Fruit fly (Drosophila melanogaster): ENCODE measurements around the gene CG13887.

CG13887 gene

DNA sequence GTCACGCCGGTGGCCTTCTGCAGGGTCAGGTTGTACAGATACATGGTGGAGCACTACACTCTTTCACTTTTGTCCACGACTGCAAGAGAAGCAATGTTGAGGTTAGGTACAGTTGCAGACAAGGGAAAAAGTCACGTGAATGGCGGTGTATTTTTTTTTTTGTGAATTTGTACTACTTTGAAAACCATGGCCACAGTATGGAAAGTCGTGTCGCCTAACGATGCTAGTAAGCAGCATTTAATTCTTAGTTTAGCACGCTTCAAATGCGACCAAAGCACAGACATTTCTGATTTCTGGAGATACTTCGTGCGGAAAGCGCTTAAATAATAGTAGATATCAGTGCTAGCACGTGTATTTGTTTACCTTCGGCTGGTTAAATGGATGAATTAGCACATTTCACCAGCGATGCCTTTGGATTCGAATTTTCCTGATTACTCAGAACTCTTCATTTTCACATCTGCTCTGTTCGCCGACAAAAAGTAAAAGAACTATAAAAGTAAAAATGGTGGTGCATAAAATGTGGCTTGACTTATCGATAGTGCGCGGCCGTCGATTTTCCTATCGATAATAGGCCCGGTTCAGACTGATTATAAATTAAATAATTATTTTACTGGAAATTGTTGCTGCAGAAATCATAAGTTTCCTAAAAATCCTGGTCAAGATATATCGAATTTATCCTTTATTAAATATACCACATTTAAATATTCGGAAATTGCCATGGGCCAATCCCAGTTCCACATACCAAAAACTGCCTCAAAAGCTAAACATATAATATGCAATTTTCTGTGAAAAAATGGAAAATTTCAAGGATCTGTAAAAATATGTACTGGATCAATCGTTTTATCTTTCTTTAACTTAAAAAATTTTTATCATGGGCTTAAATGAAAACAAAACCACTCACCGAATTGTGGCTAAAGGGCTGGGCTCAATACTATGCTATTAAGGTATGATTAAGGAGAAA lies 4.5 kb upstream of the CG13887 start, which contains the start of gene Sf3b3 (continued):
- TF ChIP-seq CG11456 (GFP tag; IDR thresholded peaks at IDR 0.05) (0 out of 3 replicates have a peak, but pooled peaks have one; percentile 3), Ptx1 (GFP tag; IDR thresholded peaks at IDR 0.05) (no peak), kni (GFP tag; optimal IDR thresholded peaks at IDR 0.05) (no peak), CG11695 (GFP tag; IDR thresholded peaks at IDR 0.05) (0 out of 3 replicates have a peak, but pooled peaks have one; percentile 5), cato (GFP tag; optimal IDR thresholded peaks at IDR 0.05; ENCODE audit: borderline replicate concordance) (no peak), dimm (GFP tag; IDR thresholded peaks at IDR 0.05) (no peak), run (tag; optimal IDR thresholded peaks at IDR 0.05) (no peak), CG9817 (tag; optimal IDR thresholded peaks at IDR 0.05) (no peak), Drgx (GFP tag; IDR thresholded peaks at IDR 0.05) (peak; percentile 12; the same call in 1 of the 2 replicates), mam (GFP tag; optimal IDR thresholded peaks at IDR 0.05) (peak; percentile 33), gcm (GFP tag; optimal IDR thresholded peaks at IDR 0.05) (no peak), CG4328 (GFP tag; optimal IDR thresholded peaks at IDR 0.05) (no peak), CG9876 (GFP tag; optimal IDR thresholded peaks at IDR 0.05) (no peak), CG1603 (tag; optimal IDR thresholded peaks at IDR 0.05) (peak; percentile 10), CG15073 (GFP tag; optimal IDR thresholded peaks at IDR 0.05) (no peak), ara (GFP tag; IDR thresholded peaks at IDR 0.05) (no peak), CG7745 (tag; optimal IDR thresholded peaks at IDR 0.05) (no peak), nerfin-2 (GFP tag; IDR thresholded peaks at IDR 0.05; ENCODE audit: partially characterized antibody) (no peak), CG10321 (GFP tag; IDR thresholded peaks at IDR 0.05) (no peak), CG3847 (GFP tag; IDR thresholded peaks at IDR 0.05) (no peak), dysf (GFP tag; IDR thresholded peaks at IDR 0.05) (0 out of 3 replicates have a peak, but pooled peaks have one; percentile 33), CG3726 (GFP tag; IDR thresholded peaks at IDR 0.05) (no peak), CG11093 (GFP tag; IDR thresholded peaks at IDR 0.05) (no peak), amos (GFP tag; IDR thresholded peaks at IDR 0.05; ENCODE audit: partially characterized antibody) (peak; percentile 76), Lhr (GFP tag; optimal IDR thresholded peaks at IDR 0.05) (no peak), ro (GFP tag; IDR thresholded peaks at IDR 0.05) (no peak), CG18262 (tag; optimal IDR thresholded peaks at IDR 0.05) (peak; percentile 12), CG6791 (GFP tag; IDR thresholded peaks at IDR 0.05; ENCODE audit: partially characterized antibody) (peak; percentile 80), Dp (GFP tag; optimal IDR thresholded peaks at IDR 0.05) (peak; percentile 12), CG33213 (GFP tag; optimal IDR thresholded peaks at IDR 0.05) (no peak), CG11398 (GFP tag; optimal IDR thresholded peaks at IDR 0.05) (no peak), CG3838 (GFP tag; optimal IDR thresholded peaks at IDR 0.05) (no peak), HmgD (GFP tag; optimal IDR thresholded peaks at IDR 0.05) (no peak), al (GFP tag; IDR thresholded peaks at IDR 0.05) (no peak; the same call in 1 of the 2 replicates), Myb (GFP tag; optimal IDR thresholded peaks at IDR 0.05) (no peak), Elba2 (GFP tag; optimal IDR thresholded peaks at IDR 0.05) (no peak), schlank (tag; optimal IDR thresholded peaks at IDR 0.05) (no peak), E2f1 (GFP tag; IDR thresholded peaks at IDR 0.05) (no peak), Awh (GFP tag; IDR thresholded peaks at IDR 0.05) (no peak), CG12942 (GFP tag; optimal IDR thresholded peaks at IDR 0.05) (no peak), sob (GFP tag; IDR thresholded peaks at IDR 0.05) (peak; percentile 53), pros (GFP tag; optimal IDR thresholded peaks at IDR 0.05) (no peak), maf-S (GFP tag; optimal IDR thresholded peaks at IDR 0.05) (no peak), Sry-β (GFP tag; optimal IDR thresholded peaks at IDR 0.05) (peak; percentile 81), sd (tag; optimal IDR thresholded peaks at IDR 0.05) (no peak), CG11247 (GFP tag; IDR thresholded peaks at IDR 0.05) (peak; percentile 8; the same call in 1 of the 2 replicates), CG6854 (GFP tag; optimal IDR thresholded peaks at IDR 0.05) (no peak), CG6654 (GFP tag; optimal IDR thresholded peaks at IDR 0.05) (no peak), gce (GFP tag; IDR thresholded peaks at IDR 0.05) (no peak)
